Worm (Caenorhabditis elegans) whole organism, L1 larva: ENCODE measurements around the gene vha-19.
"Not testable (repeated sequence)": the region's sequence is repeated elsewhere in the genome, so short reads cannot be mapped to it uniquely, and the experiment has no call there.

Experiments
- C04F5.9 ChIP-seq: sonication (generic microtip); optimal IDR thresholded peaks from 2 replicates; lab custom pipeline; 2016; ENCODE audit warnings: missing genetic modification characterization, missing compliant biosample characterization
- C34B4.2 ChIP-seq: sonication (generic microtip); optimal IDR thresholded peaks from 2 replicates; lab custom pipeline; 2017; ENCODE audit warnings: mild to moderate bottlenecking, missing genetic modification characterization, missing compliant biosample characterization
- F16B12.6 ChIP-seq: fragments of 150-350 bp; optimal IDR thresholded peaks from 2 replicates; lab custom pipeline; 2014; ENCODE audit warnings: missing biosample characterization, missing genetic modification characterization
- Y116A8C.19 ChIP-seq: sonication (generic microtip); optimal IDR thresholded peaks from 2 replicates; lab custom pipeline; 2016; ENCODE audit warnings: missing compliant biosample characterization, missing genetic modification characterization, borderline replicate concordance
- alr-1 ChIP-seq: fragments of 200-800 bp; sonication (Bioruptor generic); optimal IDR thresholded peaks from 2 replicates; lab custom pipeline; 2018; ENCODE audit warnings: borderline replicate concordance, mild to moderate bottlenecking, missing genetic modification characterization, missing compliant biosample characterization
- aly-2 ChIP-seq: fragments of 150-350 bp; optimal IDR thresholded peaks from 2 replicates; lab custom pipeline; 2014; ENCODE audit warnings: missing biosample characterization, missing genetic modification characterization
- ama-1 ChIP-seq: fragments of 150-350 bp; optimal IDR thresholded peaks from 2 replicates; lab custom pipeline; 2014
- ceh-63 ChIP-seq: fragments of 200-800 bp; sonication (Bioruptor generic); optimal IDR thresholded peaks from 2 replicates; lab custom pipeline; 2018; ENCODE audit warnings: mild to moderate bottlenecking, missing genetic modification characterization, missing compliant biosample characterization
- ceh-82 ChIP-seq, 3 experiments: fragments of 150-350 bp in 1 of 3; sonication (generic microtip) in 2 of 3; optimal IDR thresholded peaks; 2 replicates each; lab custom pipeline; 2014 to 2017; ENCODE audit warnings: missing biosample characterization in 3 of 3, missing genetic modification characterization in 3 of 3
- dpl-1 ChIP-seq, 3 experiments: fragments of 150-350 bp in 2 of 3; sonication (generic microtip) in 1 of 3; optimal IDR thresholded peaks; 2 replicates each; lab custom pipeline; 2014 to 2017; ENCODE audit warnings: missing biosample characterization in 3 of 3, missing genetic modification characterization in 3 of 3, missing genetic modification reagents in 3 of 3
- efl-1 ChIP-seq, 4 experiments: fragments of 150-350 bp; optimal IDR thresholded peaks in 3 of 4; peaks in 1 of 4; 1 replicate in 1 of 4; 2 replicates in 3 of 4; lab custom pipeline; 2014; ENCODE audit warnings: missing biosample characterization in 2 of 4, missing genetic modification characterization in 2 of 4, missing genetic modification reagents in 2 of 4
- efl-3 ChIP-seq: fragments of 200-800 bp; sonication (Bioruptor generic); optimal IDR thresholded peaks from 2 replicates; lab custom pipeline; 2018; ENCODE audit warnings: mild to moderate bottlenecking, missing genetic modification characterization, missing compliant biosample characterization
- egl-13 ChIP-seq: sonication (generic microtip); optimal IDR thresholded peaks from 2 replicates; lab custom pipeline; 2016; ENCODE audit warnings: missing genotype, missing genetic modification reagents, missing genetic modification characterization, missing compliant biosample characterization
- elt-2 ChIP-seq: sonication (generic microtip); optimal IDR thresholded peaks from 2 replicates; lab custom pipeline; 2016; ENCODE audit warnings: missing genetic modification characterization, mild to moderate bottlenecking, inconsistent platforms, missing compliant biosample characterization, missing genetic modification reagents
- fkh-8 ChIP-seq: sonication (generic microtip); optimal IDR thresholded peaks from 2 replicates; lab custom pipeline; 2016; ENCODE audit warnings: mild to moderate bottlenecking, missing genetic modification characterization, missing compliant biosample characterization
- grh-1 ChIP-seq: fragments of 200-800 bp; sonication (Bioruptor generic); IDR thresholded peaks from 2 replicates; pipeline ENCODE4 v1.3.6; 2022; ENCODE audit warnings: missing genetic modification reagents, missing genetic modification characterization, missing compliant biosample characterization
- hpl-2 ChIP-seq: fragments of 150-350 bp; optimal IDR thresholded peaks from 2 replicates; lab custom pipeline; 2014; ENCODE audit warnings: missing biosample characterization, missing genetic modification reagents, missing genetic modification characterization
- lin-15B ChIP-seq: fragments of 150-350 bp; sonication (generic microtip); optimal IDR thresholded peaks from 3 replicates; lab custom pipeline; 2014; ENCODE audit warnings: missing biosample characterization, missing genetic modification characterization
- lin-35 ChIP-seq, 2 experiments: fragments of 150-350 bp; optimal IDR thresholded peaks; 2 replicates each; lab custom pipeline; 2014; ENCODE audit warnings: missing biosample characterization in 2 of 2, missing genetic modification characterization in 2 of 2, missing genetic modification reagents in 2 of 2
- lin-39 ChIP-seq: fragments of 150-350 bp; optimal IDR thresholded peaks from 2 replicates; lab custom pipeline; 2014; ENCODE audit warnings: missing biosample characterization, missing genetic modification reagents, missing genetic modification characterization
- lsy-2 ChIP-seq, 2 experiments: fragments of 150-350 bp; optimal IDR thresholded peaks; 2 replicates each; lab custom pipeline; 2014; ENCODE audit warnings: missing biosample characterization in 2 of 2, missing genetic modification characterization in 2 of 2
- mef-2 ChIP-seq: fragments of 150-350 bp; optimal IDR thresholded peaks from 2 replicates; lab custom pipeline; 2014; ENCODE audit warnings: missing biosample characterization, missing genetic modification characterization
- nhr-19 ChIP-seq: fragments of 200-800 bp; sonication (Bioruptor generic); conservative IDR thresholded peaks from 2 replicates; pipeline ENCODE4 v1.3.6; 2022; ENCODE audit warnings: missing genetic modification characterization, missing compliant biosample characterization
- nhr-20 ChIP-seq: sonication (generic microtip); optimal IDR thresholded peaks from 2 replicates; lab custom pipeline; 2016; ENCODE audit warnings: mild to moderate bottlenecking, missing genetic modification characterization, missing compliant biosample characterization
- nhr-47 ChIP-seq: sonication (generic microtip); optimal IDR thresholded peaks from 2 replicates; lab custom pipeline; 2016; ENCODE audit warnings: mild to moderate bottlenecking, missing genetic modification characterization, moderate library complexity, missing compliant biosample characterization
- nhr-71 ChIP-seq: sonication (generic microtip); optimal IDR thresholded peaks from 2 replicates; lab custom pipeline; 2016; ENCODE audit warnings: mild to moderate bottlenecking, missing genetic modification characterization, moderate library complexity, missing compliant biosample characterization
- nhr-77 ChIP-seq: fragments of 150-350 bp; optimal IDR thresholded peaks from 2 replicates; lab custom pipeline; 2014; ENCODE audit warnings: missing biosample characterization, missing genetic modification characterization
- nhr-85 ChIP-seq: sonication (generic microtip); peaks from one replicate; lab custom pipeline; 2016; ENCODE audit warnings: missing genetic modification characterization, inconsistent platforms, missing compliant biosample characterization
- pqm-1 ChIP-seq: sonication (generic microtip); optimal IDR thresholded peaks from 3 replicates; lab custom pipeline; 2017; ENCODE audit warnings: missing biosample characterization, missing genetic modification characterization
- snu-23 ChIP-seq: sonication (generic microtip); optimal IDR thresholded peaks from 2 replicates; lab custom pipeline; 2016; ENCODE audit warnings: missing genetic modification characterization, missing compliant biosample characterization
- swsn-7 ChIP-seq: sonication (generic microtip); optimal IDR thresholded peaks from 2 replicates; lab custom pipeline; 2016; ENCODE audit warnings: missing genetic modification characterization, missing compliant biosample characterization
- tbx-2 ChIP-seq: sonication (generic microtip); optimal IDR thresholded peaks from 2 replicates; lab custom pipeline; 2016; ENCODE audit warnings: missing genetic modification characterization, missing compliant biosample characterization
- xbp-1 ChIP-seq: sonication (generic microtip); optimal IDR thresholded peaks from 2 replicates; lab custom pipeline; 2016; ENCODE audit warnings: missing genetic modification characterization, missing compliant biosample characterization
- ztf-4 ChIP-seq: fragments of 150-350 bp; optimal IDR thresholded peaks from 2 replicates; lab custom pipeline; 2014; ENCODE audit warnings: missing biosample characterization, missing genetic modification characterization

vha-19 gene

ce11 chrIV:3368638-3369247 is at the start of gene vha-19:
TSS of gene vha-19 (plus strand) at chrIV:3369197.
- TF ChIP-seq pqm-1 (tag; lab: Kevin White, UChicago), result no peak
- TF ChIP-seq lin-35 (GFP tag; optimal IDR thresholded peaks at IDR 0.05; lab: Kevin White, UChicago), result peak; percentile 44 to 61
- no peak for TF ChIP-seq lin-39 (tag; lab: Kevin White, UChicago)
- TF ChIP-seq nhr-20 (tag; lab: Kevin White, UChicago), result peak; percentile 33
- TF ChIP-seq efl-1 (optimal IDR thresholded peaks at IDR 0.05; lab: Kevin White, UChicago), result peak; percentile 45 to 64
- peak; percentile 43 to 75 for TF ChIP-seq efl-1 (GFP tag; optimal IDR thresholded peaks at IDR 0.05 in 1 of 2; lab: Kevin White, UChicago)
- peak in 2 of 3 experiments; percentile 37 to 46 for TF ChIP-seq dpl-1 (GFP tag; optimal IDR thresholded peaks at IDR 0.05; lab: Kevin White, UChicago)
- no peak for TF ChIP-seq ztf-4 (tag; lab: Kevin White, UChicago)
- peak; percentile 65 for TF ChIP-seq snu-23
- TF ChIP-seq aly-2, result no peak
- TF ChIP-seq nhr-85 (tag; lab: Kevin White, UChicago), result peak; percentile 30
- no peak for TF ChIP-seq egl-13 (tag; lab: Kevin White, UChicago)
- peak in 1 of 3 experiments; percentile 43 for TF ChIP-seq ceh-82 (tag; optimal IDR thresholded peaks at IDR 0.05; lab: Kevin White, UChicago)
- no peak for TF ChIP-seq hpl-2
- TF ChIP-seq lin-15B (tag; lab: Kevin White, UChicago), result peak; percentile 36
- TF ChIP-seq lsy-2 (tag; optimal IDR thresholded peaks at IDR 0.05; lab: Kevin White, UChicago), result peak; percentile 7 to 48
- peak; percentile 25 for TF ChIP-seq xbp-1
- peak; percentile 44 for TF ChIP-seq nhr-71
- TF ChIP-seq C04F5.9 (tag; lab: Kevin White, UChicago), result no peak
- peak; percentile 27 for TF ChIP-seq F16B12.6 (tag; lab: Kevin White, UChicago)
- TF ChIP-seq nhr-47 (tag; lab: Kevin White, UChicago), result peak; percentile 9
- TF ChIP-seq tbx-2, result peak; percentile 6
- peak; percentile 23 for TF ChIP-seq swsn-7 (tag; lab: Kevin White, UChicago)
- TF ChIP-seq nhr-77 (tag; lab: Kevin White, UChicago), result peak; percentile 18
- TF ChIP-seq fkh-8 (tag; lab: Kevin White, UChicago), result peak; percentile 1
- TF ChIP-seq, all 84 proteins: peak for 17

ce11 chrIV:3331758-3332157 is 37.2 kb upstream of the vha-19 start, which contains the start of gene F42A6.5:
TSS of gene F42A6.5 (minus strand) at chrIV:3331858.
- TF ChIP-seq ceh-63, mef-2, grh-1: not testable (repeated sequence)

ce11 chrIV:3336585-3336984 is 32.4 kb upstream of the vha-19 start, which contains the start of gene F42A6.6:
TSS of gene F42A6.6 (minus strand) at chrIV:3336873.
- TF ChIP-seq lin-15B (tag; lab: Kevin White, UChicago) (no peak), swsn-7 (tag; lab: Kevin White, UChicago) (peak; percentile 6), efl-1 (optimal IDR thresholded peaks at IDR 0.05; lab: Kevin White, UChicago) (peak; percentile 8 to 35), efl-1 (GFP tag; optimal IDR thresholded peaks at IDR 0.05 in 1 of 2; lab: Kevin White, UChicago) (peak in 1 of 2 experiments; percentile 71), nhr-19 (GFP tag; lab: Robert Waterston, UW) (0 out of 2 replicates have a peak, but pooled peaks have one; percentile 13), ama-1 (lab: Kevin White, UChicago) (peak; percentile 88), tbx-2 (peak; percentile 5), ztf-4 (tag; lab: Kevin White, UChicago) (peak; percentile 8), efl-3 (GFP tag; lab: Kevin White, UChicago) (no peak), C34B4.2 (tag; lab: Kevin White, UChicago) (no peak), lsy-2 (tag; optimal IDR thresholded peaks at IDR 0.05; lab: Kevin White, UChicago) (peak in 1 of 2 experiments; percentile 13), nhr-47 (tag; lab: Kevin White, UChicago) (peak; percentile 22), nhr-71 (peak; percentile 40), Y116A8C.19 (tag; lab: Kevin White, UChicago) (no peak), aly-2 (peak; percentile 47), xbp-1 (no peak), snu-23 (peak; percentile 18), lin-35 (GFP tag; optimal IDR thresholded peaks at IDR 0.05; lab: Kevin White, UChicago) (peak in 1 of 2 experiments; percentile 29), alr-1 (tag; lab: Kevin White, UChicago) (no peak), elt-2 (tag; lab: Kevin White, UChicago) (peak; percentile 6), nhr-85 (tag; lab: Kevin White, UChicago) (peak; percentile 64)
